Worm (Caenorhabditis elegans): Measurements from ENCODE around the gene egl-17.

The egl-17 gene

DNA sequence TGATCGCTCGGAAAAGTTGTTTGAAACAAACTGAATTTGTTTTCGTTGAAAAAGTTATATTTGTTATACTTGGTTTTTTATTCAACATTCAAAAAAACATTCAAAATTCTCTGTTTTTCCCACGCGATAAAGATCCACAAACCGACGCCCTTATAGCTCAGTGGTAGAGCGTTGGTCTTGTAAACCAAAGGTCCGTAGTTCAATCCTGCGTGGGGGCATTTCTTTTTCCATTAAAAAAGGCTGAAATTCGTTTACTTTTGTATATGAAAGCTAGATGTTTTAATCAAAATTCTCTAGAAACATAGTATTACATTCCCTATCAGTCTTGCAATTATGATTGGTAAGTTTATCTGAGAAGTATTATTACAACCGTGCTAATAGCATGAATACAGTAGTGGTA is 1.8 kb upstream of the egl-17 start (continued):
- TF ChIP-seq snpc-1.3 (tag; optimal IDR thresholded peaks at IDR 0.05; ENCODE audit: insufficient read depth) (peak; percentile 65), ceh-91 (GFP tag; IDR thresholded peaks at IDR 0.05) (no peak), ztf-6 (GFP tag; IDR thresholded peaks at IDR 0.05) (0 out of 2 replicates have a peak, but pooled peaks have one; percentile 31), dox-1 (GFP tag; IDR thresholded peaks at IDR 0.05) (no peak; the same call in 1 of the 2 replicates), snpc-3.4 (tag; optimal IDR thresholded peaks at IDR 0.05) (peak; percentile 59), madf-3 (GFP tag; IDR thresholded peaks at IDR 0.05) (no peak), ceh-40 (GFP tag; IDR thresholded peaks at IDR 0.05) (peak; percentile 68; the same call in 1 of the 2 replicates)

DNA sequence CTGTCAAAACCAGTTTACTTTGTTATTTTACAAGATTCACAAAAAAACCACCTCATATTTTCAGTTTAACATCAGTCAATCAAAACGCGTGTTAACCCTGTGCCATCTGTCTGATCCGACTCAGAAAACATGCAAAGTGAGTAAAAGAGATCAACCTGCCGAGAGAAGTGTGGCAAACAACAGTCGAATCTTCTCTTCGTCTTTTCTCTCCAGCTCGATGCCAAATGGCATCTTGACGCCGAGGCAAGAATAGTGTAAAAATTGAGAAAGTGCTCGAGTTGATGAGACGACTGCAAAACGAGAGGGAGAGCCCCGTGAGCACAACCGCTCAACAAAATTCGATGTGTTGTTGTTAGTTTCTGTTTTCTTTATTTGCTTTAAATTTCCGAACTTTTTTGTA is 3.4 kb downstream of the egl-17 start, which contains the start of gene B0310.1:
Gene B0310.1 (plus strand): TSS at position 310 of the 400 bp plus-strand sequence.
- TF ChIP-seq F57A8.1 (GFP tag; optimal IDR thresholded peaks at IDR 0.05) (no peak), nhr-179 (tag; optimal IDR thresholded peaks at IDR 0.05) (no peak), F52B5.7 (tag; optimal IDR thresholded peaks at IDR 0.05) (no peak), F37B4.10 (GFP tag; IDR thresholded peaks at IDR 0.05) (no peak), snpc-1.3 (tag; optimal IDR thresholded peaks at IDR 0.05; ENCODE audit: insufficient read depth) (no peak), ccch-3 (GFP tag; optimal IDR thresholded peaks at IDR 0.05) (no peak)

DNA sequence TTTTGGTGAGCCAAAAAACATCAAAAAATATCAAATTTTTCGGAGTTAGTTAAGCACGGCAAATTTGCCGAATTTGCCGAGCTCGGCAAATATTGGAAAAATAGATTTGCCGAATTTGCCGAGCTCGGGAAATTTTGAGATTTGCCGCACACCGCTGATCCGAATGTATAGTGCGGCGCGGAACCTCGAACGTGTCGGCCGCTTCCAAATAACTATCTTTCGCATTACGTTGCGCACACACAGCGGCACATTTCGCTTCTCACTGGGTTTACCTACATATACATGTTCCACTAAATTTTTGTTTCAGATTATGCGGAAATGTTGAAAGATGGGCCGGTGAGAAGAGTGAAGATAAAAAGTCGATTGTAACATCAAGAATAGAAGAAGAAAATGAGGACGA is 7.3 kb downstream of the egl-17 start:
- TF ChIP-seq F52B5.7 (tag; optimal IDR thresholded peaks at IDR 0.05) (no peak), F33H1.4 (GFP tag; IDR thresholded peaks at IDR 0.05) (no peak), snpc-4 (GFP tag; optimal IDR thresholded peaks at IDR 0.05) (no peak), snpc-4 (tag; optimal IDR thresholded peaks at IDR 0.05) (peak in 2 of 4 experiments; percentile 61 to 78), ama-1 (optimal IDR thresholded peaks at IDR 0.05) (no peak), ama-1 (GFP tag; optimal IDR thresholded peaks at IDR 0.05) (no peak), hmg-1.2 (GFP tag; IDR thresholded peaks at IDR 0.05) (peak; percentile 22; the same call in 1 of the 2 replicates)

ce11 chrX:498640-499039 is 9.2 kb downstream of the egl-17 start:
- no peak for TF ChIP-seq him-1 (tag; optimal IDR thresholded peaks at IDR 0.05)
- TF ChIP-seq F49E8.2 (tag; optimal IDR thresholded peaks at IDR 0.05; ENCODE audit: insufficient read depth), result no peak
- no peak for TF ChIP-seq ama-1 (optimal IDR thresholded peaks at IDR 0.05)
- TF ChIP-seq ama-1 (GFP tag; optimal IDR thresholded peaks at IDR 0.05), result no peak
- TF ChIP-seq athp-1 (tag; optimal IDR thresholded peaks at IDR 0.05), result no peak
- no peak for TF ChIP-seq zim-3 (tag; optimal IDR thresholded peaks at IDR 0.05)
- no peak for TF ChIP-seq efl-1 (GFP tag; optimal IDR thresholded peaks at IDR 0.05)
- TF ChIP-seq madf-3 (GFP tag; IDR thresholded peaks at IDR 0.05), result no peak
- TF ChIP-seq lin-40 (tag; optimal IDR thresholded peaks at IDR 0.05), result no peak
- no peak for TF ChIP-seq hrde-1 (tag; optimal IDR thresholded peaks at IDR 0.05; ENCODE audit: borderline replicate concordance)
- no peak for TF ChIP-seq T07F8.4 (tag; optimal IDR thresholded peaks at IDR 0.05)
- no peak for TF ChIP-seq Y95B8A.8 (GFP tag; IDR thresholded peaks at IDR 0.05)
- no peak for TF ChIP-seq snpc-1.3 (tag; optimal IDR thresholded peaks at IDR 0.05; ENCODE audit: insufficient read depth)
- no peak for TF ChIP-seq snpc-3.4 (tag; optimal IDR thresholded peaks at IDR 0.05)
- no peak for TF ChIP-seq ceh-91 (GFP tag; IDR thresholded peaks at IDR 0.05)
- TF ChIP-seq egl-44 (GFP tag; IDR thresholded peaks at IDR 0.05), result no peak
- no peak for TF ChIP-seq ztf-26 (tag; optimal IDR thresholded peaks at IDR 0.05)
- TF ChIP-seq ets-4 (GFP tag; optimal IDR thresholded peaks at IDR 0.05), result no peak
- TF ChIP-seq ZK185.1 (tag; optimal IDR thresholded peaks at IDR 0.05; ENCODE audit: poor library complexity, severe bottlenecking), result no peak
- no peak for TF ChIP-seq sdz-38 (tag; optimal IDR thresholded peaks at IDR 0.05)
- no peak for TF ChIP-seq ztf-3 (GFP tag; optimal IDR thresholded peaks at IDR 0.05)

All from whole organism, young adult.